Fruit fly (Drosophila melanogaster): ENCODE measurements around the gene AP-2sigma.

The AP-2sigma gene

dm6 chr3R:21297387-21297956 lies 27.6 kb upstream of the AP-2sigma start (continued):
- TF ChIP-seq CG6254 (GFP tag; optimal IDR thresholded peaks at IDR 0.05): peak; percentile 73
- TF ChIP-seq MBD-R2 (GFP tag; IDR thresholded peaks at IDR 0.05): no peak
- TF ChIP-seq CG13287 (GFP tag; IDR thresholded peaks at IDR 0.05; ENCODE audit: partially characterized antibody): no peak
- peak; percentile 48 for TF ChIP-seq Atf-2 (GFP tag; optimal IDR thresholded peaks at IDR 0.05)
- TF ChIP-seq CG4617 (GFP tag; optimal IDR thresholded peaks at IDR 0.05; ENCODE audit: borderline replicate concordance): no peak
- TF ChIP-seq Bgb (GFP tag; IDR thresholded peaks at IDR 0.05; ENCODE audit: partially characterized antibody): no peak
- no peak for TF ChIP-seq Awh (GFP tag; IDR thresholded peaks at IDR 0.05)
- peak; percentile 59 for TF ChIP-seq bigmax (GFP tag; optimal IDR thresholded peaks at IDR 0.05)
- peak; percentile 86 for TF ChIP-seq CG17912 (GFP tag; optimal IDR thresholded peaks at IDR 0.05)
- no peak for TF ChIP-seq Hmx (GFP tag; optimal IDR thresholded peaks at IDR 0.05)
- no peak for TF ChIP-seq CG6654 (GFP tag; optimal IDR thresholded peaks at IDR 0.05)
- peak; percentile 51 for TF ChIP-seq Dek (tag; optimal IDR thresholded peaks at IDR 0.05)
- TF ChIP-seq CG2875 (GFP tag; optimal IDR thresholded peaks at IDR 0.05): peak; percentile 88
- peak; percentile 59 for TF ChIP-seq corto (GFP tag; optimal IDR thresholded peaks at IDR 0.05)
- no peak for TF ChIP-seq Oaz (GFP tag; IDR thresholded peaks at IDR 0.05)
- peak; percentile 92 for TF ChIP-seq Hmr (GFP tag; optimal IDR thresholded peaks at IDR 0.05)
- no peak for TF ChIP-seq crol (GFP tag; IDR thresholded peaks at IDR 0.05)
- TF ChIP-seq CG12299 (tag; optimal IDR thresholded peaks at IDR 0.05): peak; percentile 80
- no peak for TF ChIP-seq CG3847 (GFP tag; IDR thresholded peaks at IDR 0.05)
- peak; percentile 59 for TF ChIP-seq CG7928 (GFP tag; optimal IDR thresholded peaks at IDR 0.05)
- TF ChIP-seq pb (GFP tag; optimal IDR thresholded peaks at IDR 0.05): peak; percentile 14
- peak; percentile 65 for TF ChIP-seq fd3F (GFP tag; optimal IDR thresholded peaks at IDR 0.05)
- peak; percentile 45 for TF ChIP-seq Spps (tag; optimal IDR thresholded peaks at IDR 0.05)
- TF ChIP-seq kni (GFP tag; optimal IDR thresholded peaks at IDR 0.05): peak; percentile 98
- TF ChIP-seq slbo (GFP tag; IDR thresholded peaks at IDR 0.05): no peak
- no peak for TF ChIP-seq sens-2 (GFP tag; IDR thresholded peaks at IDR 0.05)
- TF ChIP-seq CG9817 (tag; optimal IDR thresholded peaks at IDR 0.05): no peak
- TF ChIP-seq CG33213 (GFP tag; optimal IDR thresholded peaks at IDR 0.05): peak; percentile 58
- TF ChIP-seq hb (GFP tag; IDR thresholded peaks at IDR 0.05; ENCODE audit: partially characterized antibody): no peak
- TF ChIP-seq Fer3 (tag; optimal IDR thresholded peaks at IDR 0.05): peak; percentile 64
- peak in 1 of 3 experiments; percentile 19 for TF ChIP-seq Stat92E (GFP tag; optimal IDR thresholded peaks at IDR 0.05)
- peak; percentile 74 for TF ChIP-seq CG9727 (GFP tag; optimal IDR thresholded peaks at IDR 0.05)
- no peak for TF ChIP-seq NC2β (GFP tag; optimal IDR thresholded peaks at IDR 0.05)
- no peak for TF ChIP-seq Optix (GFP tag; IDR thresholded peaks at IDR 0.05)
- peak; percentile 29 for TF ChIP-seq crc (GFP tag; optimal IDR thresholded peaks at IDR 0.05)
- peak; percentile 12 for TF ChIP-seq CG7745 (tag; optimal IDR thresholded peaks at IDR 0.05)
- no peak for TF ChIP-seq CG31441 (GFP tag; IDR thresholded peaks at IDR 0.05)
- peak; percentile 64 for TF ChIP-seq CG1529 (GFP tag; optimal IDR thresholded peaks at IDR 0.05)
- peak; percentile 2 for TF ChIP-seq CG4424 (GFP tag; optimal IDR thresholded peaks at IDR 0.05)
- TF ChIP-seq Lim3 (GFP tag; IDR thresholded peaks at IDR 0.05): no peak
- TF ChIP-seq schlank (tag; optimal IDR thresholded peaks at IDR 0.05): peak; percentile 89
- TF ChIP-seq dysf (GFP tag; IDR thresholded peaks at IDR 0.05): no peak
- TF ChIP-seq insv (GFP tag; optimal IDR thresholded peaks at IDR 0.05): peak in 1 of 2 experiments; percentile 13
- no peak for TF ChIP-seq ab (GFP tag; optimal IDR thresholded peaks at IDR 0.05)
- TF ChIP-seq Aef1 (GFP tag; IDR thresholded peaks at IDR 0.05): no peak
- peak; percentile 66 for TF ChIP-seq gro (GFP tag; optimal IDR thresholded peaks at IDR 0.05)
- TF ChIP-seq inv (GFP tag; IDR thresholded peaks at IDR 0.05; ENCODE audit: partially characterized antibody): no peak
- no peak for TF ChIP-seq pan (optimal IDR thresholded peaks at IDR 0.05)
- no peak for TF ChIP-seq pan (GFP tag; optimal IDR thresholded peaks at IDR 0.05 in 1 of 2, IDR thresholded peaks at IDR 0.05 in 1 of 2)
- TF ChIP-seq NfI (GFP tag; optimal IDR thresholded peaks at IDR 0.05): peak; percentile 67
